Worm (Caenorhabditis elegans) whole organism, L4 larva: Measurements from ENCODE around the gene snf-9.

Experiments used
- D1046.2 ChIP-seq: fragments of 200-800 bp; sonication (Bioruptor generic); IDR thresholded peaks from 2 replicates; pipeline ENCODE4 v1.3.6; 2022; ENCODE audit warnings: missing genetic modification characterization, missing compliant biosample characterization
- F10B5.3 ChIP-seq: sonication (generic microtip); optimal IDR thresholded peaks from 2 replicates; lab custom pipeline; 2016; ENCODE audit warnings: mild to moderate bottlenecking, missing genetic modification characterization, missing compliant biosample characterization
- F44E2.7 ChIP-seq: fragments of 200-800 bp; sonication (Bioruptor generic); IDR thresholded peaks from 2 replicates; pipeline ENCODE4 v2.1.2; 2022; ENCODE audit warnings: missing genetic modification characterization, missing compliant biosample characterization
- Y105C5A.15 ChIP-seq: fragments of 200-800 bp; sonication (Bioruptor generic); IDR thresholded peaks from 2 replicates; pipeline ENCODE4 v1.3.6; 2022; ENCODE audit warnings: missing genetic modification characterization, missing compliant biosample characterization
- Y5F2A.4 ChIP-seq: fragments of 200-800 bp; sonication (Bioruptor generic); optimal IDR thresholded peaks from 2 replicates; lab custom pipeline; 2018; ENCODE audit warnings: mild to moderate bottlenecking, missing genetic modification characterization, missing compliant biosample characterization
- Y75B8A.6 ChIP-seq: fragments of 200-800 bp; sonication (Bioruptor generic); IDR thresholded peaks from 2 replicates; pipeline ENCODE4 v1.3.6; 2022; ENCODE audit warnings: missing genetic modification reagents, missing genetic modification characterization, missing compliant biosample characterization
- ZK546.5 ChIP-seq, 2 experiments: sonication (generic microtip); optimal IDR thresholded peaks; 2 replicates each; lab custom pipeline; 2017; ENCODE audit warnings: missing biosample characterization in 2 of 2, missing genetic modification characterization in 2 of 2
- aha-1 ChIP-seq: fragments of 150-350 bp; peaks from one replicate; lab custom pipeline; 2014; ENCODE audit warnings: missing biosample characterization, missing genetic modification characterization
- aly-2 ChIP-seq: sonication (generic microtip); optimal IDR thresholded peaks from 2 replicates; lab custom pipeline; 2018; ENCODE audit warnings: missing biosample characterization, missing genetic modification characterization
- ceh-20 ChIP-seq: fragments of 200-800 bp; sonication (Bioruptor generic); IDR thresholded peaks from 2 replicates; pipeline ENCODE4 v1.3.6; 2022; ENCODE audit warnings: missing genetic modification reagents, missing genetic modification characterization, missing compliant biosample characterization
- ceh-62 ChIP-seq: sonication (generic microtip); optimal IDR thresholded peaks from 2 replicates; lab custom pipeline; 2017; ENCODE audit warnings: missing biosample characterization, missing genetic modification characterization
- ctbp-1 ChIP-seq: fragments of 200-800 bp; sonication (Bioruptor generic); IDR thresholded peaks from 2 replicates; pipeline ENCODE4 v1.3.6; 2022; ENCODE audit warnings: missing genetic modification reagents, missing genetic modification characterization, missing compliant biosample characterization
- daf-16 ChIP-seq, 3 experiments: sonication (generic microtip); optimal IDR thresholded peaks; 2 replicates each; lab custom pipeline; 2016 to 2017; ENCODE audit warnings: missing genetic modification characterization in 3 of 3, missing genetic modification reagents in 3 of 3, mild to moderate bottlenecking in 2 of 3, missing compliant biosample characterization in 2 of 3, missing biosample characterization in 1 of 3, moderate library complexity in 1 of 3
- daf-19 ChIP-seq: fragments of 200-800 bp; sonication (Bioruptor generic); conservative IDR thresholded peaks from 2 replicates; pipeline ENCODE4 v1.3.6; 2022; ENCODE audit warnings: missing genetic modification characterization, missing compliant biosample characterization
- dmd-6 ChIP-seq: fragments of 200-800 bp; sonication (Bioruptor generic); IDR thresholded peaks from 2 replicates; pipeline ENCODE4 v1.3.6; 2022; ENCODE audit warnings: missing genetic modification reagents, missing genetic modification characterization, missing compliant biosample characterization
- dve-1 ChIP-seq: sonication (generic microtip); optimal IDR thresholded peaks from 2 replicates; lab custom pipeline; 2017; ENCODE audit warnings: antibody characterized with exemption, mild to moderate bottlenecking, missing genetic modification characterization, missing compliant biosample characterization; ENCODE audit not compliant: insufficient read depth
- egl-27 ChIP-seq: sonication (generic microtip); optimal IDR thresholded peaks from 3 replicates; lab custom pipeline; 2017; ENCODE audit warnings: missing biosample characterization, missing genetic modification reagents, missing genetic modification characterization
- lin-38 ChIP-seq: fragments of 200-800 bp; sonication (Bioruptor generic); IDR thresholded peaks from 2 replicates; pipeline ENCODE4 v1.3.6; 2022; ENCODE audit warnings: missing genetic modification reagents, missing genetic modification characterization, missing compliant biosample characterization
- lin-39 ChIP-seq: fragments of 150-350 bp; optimal IDR thresholded peaks from 2 replicates; lab custom pipeline; 2014; ENCODE audit warnings: missing biosample characterization, missing genetic modification reagents, missing genetic modification characterization
- mep-1 ChIP-seq: fragments of 150-350 bp; sonication (generic microtip); optimal IDR thresholded peaks from 3 replicates; lab custom pipeline; 2014; ENCODE audit warnings: missing biosample characterization, missing genetic modification characterization
- mxl-3 ChIP-seq: fragments of 200-800 bp; sonication (Bioruptor generic); optimal IDR thresholded peaks from 2 replicates; lab custom pipeline; 2018; ENCODE audit warnings: mild to moderate bottlenecking, missing genetic modification characterization, missing compliant biosample characterization
- nhr-10 ChIP-seq: fragments of 150-350 bp; optimal IDR thresholded peaks from 2 replicates; lab custom pipeline; 2014; ENCODE audit warnings: missing biosample characterization, missing genetic modification characterization
- nhr-48 ChIP-seq: sonication (generic microtip); optimal IDR thresholded peaks from 2 replicates; lab custom pipeline; 2016; ENCODE audit warnings: mild to moderate bottlenecking, missing genetic modification characterization, missing compliant biosample characterization
- nhr-6 ChIP-seq: fragments of 150-350 bp; optimal IDR thresholded peaks from 2 replicates; lab custom pipeline; 2014; ENCODE audit warnings: missing biosample characterization, missing genetic modification characterization
- nhr-76 ChIP-seq: fragments of 150-350 bp; optimal IDR thresholded peaks from 2 replicates; lab custom pipeline; 2014; ENCODE audit warnings: missing biosample characterization, missing genetic modification characterization
- pqm-1 ChIP-seq: sonication (generic microtip); optimal IDR thresholded peaks from 2 replicates; lab custom pipeline; 2017; ENCODE audit warnings: missing biosample characterization, missing genetic modification characterization
- snpc-1.2 ChIP-seq: fragments of 200-800 bp; sonication (Bioruptor generic); IDR thresholded peaks from 2 replicates; pipeline ENCODE4 v1.3.6; 2022; ENCODE audit warnings: missing genetic modification reagents, missing genetic modification characterization, missing compliant biosample characterization
- snpc-4 ChIP-seq: fragments of 150-350 bp; optimal IDR thresholded peaks from 2 replicates; lab custom pipeline; 2014; ENCODE audit warnings: missing biosample characterization, missing genetic modification characterization
- unc-62 ChIP-seq, 3 experiments: fragments of 150-350 bp in 1 of 3; sonication (generic microtip); optimal IDR thresholded peaks in 2 of 3; peaks in 1 of 3; 1 replicate in 1 of 3; 2 replicates in 2 of 3; lab custom pipeline; 2014 to 2017; ENCODE audit warnings: missing biosample characterization in 3 of 3, missing genetic modification characterization in 3 of 3, missing genetic modification reagents in 3 of 3, missing genotype in 1 of 3
- ztf-11 ChIP-seq: fragments of 150-350 bp; optimal IDR thresholded peaks from 2 replicates; lab custom pipeline; 2014; ENCODE audit warnings: missing biosample characterization, missing genetic modification characterization
- ztf-7 ChIP-seq: fragments of 150-350 bp; optimal IDR thresholded peaks from 2 replicates; lab custom pipeline; 2014; ENCODE audit warnings: missing biosample characterization, missing genetic modification characterization

snf-9 gene

ce11 chrIV:17285263-17285662, 26.7 kb upstream of the snf-9 start (continued):
- 0 out of 2 replicates have a peak, but pooled peaks have one; percentile 25 for TF ChIP-seq dmd-6 (GFP tag; lab: Robert Waterston, UW)
- no peak for TF ChIP-seq daf-19
- no peak for TF ChIP-seq Y5F2A.4
- TF ChIP-seq ctbp-1 (GFP tag; lab: Robert Waterston, UW) = peak; percentile 63; the same call in 1 of the 2 replicates
- no peak for TF ChIP-seq ceh-62
- TF ChIP-seq nhr-10 (tag; lab: Kevin White, UChicago) = no peak
- TF ChIP-seq dve-1 (tag; lab: Kevin White, UChicago) = peak; percentile 11
- TF ChIP-seq egl-27 (tag; lab: Kevin White, UChicago) = no peak
- TF ChIP-seq nhr-6 = no peak
- TF ChIP-seq nhr-76 (tag; lab: Kevin White, UChicago) = no peak
- TF ChIP-seq snpc-1.2 (GFP tag; lab: Robert Waterston, UW) = 0 out of 2 replicates have a peak, but pooled peaks have one; percentile 34
- TF ChIP-seq ztf-11 (tag; lab: Kevin White, UChicago) = no peak
- TF ChIP-seq lin-39 = no peak
- no peak for TF ChIP-seq aly-2
- TF ChIP-seq aha-1 (tag; lab: Kevin White, UChicago) = no peak
- TF ChIP-seq ceh-20 (GFP tag; lab: Robert Waterston, UW) = peak; percentile 39; the same call in 1 of the 2 replicates
- no peak for TF ChIP-seq ZK546.5 (tag; optimal IDR thresholded peaks at IDR 0.05; lab: Kevin White, UChicago)

ce11 chrIV:17287908-17288675, 23.9 kb upstream of the snf-9 start, which contains the start of gene zipt-7.1:
Gene zipt-7.1 (minus strand): TSS chrIV:17288139.
- TF ChIP-seq lin-38 (0 out of 2 replicates have a peak, but pooled peaks have one; percentile 10), ceh-20 (GFP tag; lab: Robert Waterston, UW) (no peak), dve-1 (tag; lab: Kevin White, UChicago) (peak; percentile 0), ztf-7 (tag; lab: Kevin White, UChicago) (peak; percentile 48), egl-27 (tag; lab: Kevin White, UChicago) (no peak)

ce11 chrIV:17291629-17292199, 20.2 kb upstream of the snf-9 start, which contains the start of the genes T28F3.11 and slc-17.4:
Gene T28F3.11 (minus strand): TSS chrIV:17291679.
Gene slc-17.4 (minus strand): TSS chrIV:17291733.
- no peak for TF ChIP-seq egl-27 (tag; lab: Kevin White, UChicago)
- peak in 1 of 2 experiments; percentile 16 for TF ChIP-seq unc-62 (GFP tag; optimal IDR thresholded peaks at IDR 0.05 in 1 of 2; lab: Kevin White, UChicago)
- TF ChIP-seq unc-62 (tag; optimal IDR thresholded peaks at IDR 0.05; lab: Kevin White, UChicago) = no peak
- no peak for TF ChIP-seq ceh-20 (GFP tag; lab: Robert Waterston, UW)

ce11 chrIV:17292350-17292749, 19.6 kb upstream of the snf-9 start:
- TF ChIP-seq nhr-6 = no peak
- no peak for TF ChIP-seq snpc-4 (tag; lab: Kevin White, UChicago)
- TF ChIP-seq nhr-48 = no peak
- no peak for TF ChIP-seq D1046.2 (GFP tag; lab: Robert Waterston, UW)
- no peak for TF ChIP-seq daf-16 (GFP tag; optimal IDR thresholded peaks at IDR 0.05; lab: Kevin White, UChicago)
- peak; percentile 48 for TF ChIP-seq daf-16 (tag; optimal IDR thresholded peaks at IDR 0.05; lab: Kevin White, UChicago)
- peak; percentile 26 for TF ChIP-seq mep-1 (tag; lab: Kevin White, UChicago)
- TF ChIP-seq dmd-6 (GFP tag; lab: Robert Waterston, UW) = peak; percentile 15; the same call in 1 of the 2 replicates
- TF ChIP-seq aha-1 (tag; lab: Kevin White, UChicago) = peak; percentile 82
- peak; percentile 42 for TF ChIP-seq dve-1 (tag; lab: Kevin White, UChicago)
- no peak for TF ChIP-seq Y105C5A.15 (GFP tag; lab: Robert Waterston, UW)
- no peak for TF ChIP-seq F10B5.3
- no peak for TF ChIP-seq Y75B8A.6 (GFP tag; lab: Robert Waterston, UW)
- TF ChIP-seq, all 104 proteins: peak for 5

- TF ChIP-seq dmd-6 (GFP tag; lab: Robert Waterston, UW) (0 out of 2 replicates have a peak, but pooled peaks have one; percentile 26), mxl-3 (no peak), F44E2.7 (GFP tag; lab: Robert Waterston, UW) (no peak), aha-1 (tag; lab: Kevin White, UChicago) (peak; percentile 53), dve-1 (tag; lab: Kevin White, UChicago) (peak; percentile 37), pqm-1 (tag; lab: Kevin White, UChicago) (peak; percentile 14)
These were observed 18.9 kb upstream of the snf-9 start for ce11 chrIV:17293068-17293467.
